Fruit fly (Drosophila melanogaster) whole organism, embryonic: ENCODE results near the gene CG4338.

Experiments
- ATbp ChIP-seq: fragments of 200-800 bp; sonication (Bioruptor generic); optimal IDR thresholded peaks from 2 replicates; lab custom pipeline; 2017; ENCODE audit warnings: missing biosample characterization, mild to moderate bottlenecking, missing genetic modification characterization, missing genetic modification reagents
- Abd-B ChIP-seq: fragments of 200-800 bp; sonication (Bioruptor generic); optimal IDR thresholded peaks from 2 replicates; lab custom pipeline; 2018; ENCODE audit warnings: missing biosample characterization, mild to moderate bottlenecking, missing genetic modification characterization, moderate library complexity
- Aef1 ChIP-seq: fragments of 200-800 bp; sonication (Bioruptor generic); IDR thresholded peaks from 3 replicates; pipeline ENCODE4 v1.3.6; 2022; ENCODE audit warnings: missing biosample characterization, missing genetic modification characterization
- Bdp1 ChIP-seq: fragments of 200-800 bp; sonication (Bioruptor generic); optimal IDR thresholded peaks from 3 replicates; lab custom pipeline; 2016; ENCODE audit warnings: missing biosample characterization, missing genetic modification characterization
- CG12236 ChIP-seq: fragments of 200-800 bp; sonication (Bioruptor generic); optimal IDR thresholded peaks from 2 replicates; lab custom pipeline; 2016; ENCODE audit warnings: missing biosample characterization, missing genetic modification characterization
- CG30403 ChIP-seq: fragments of 200-800 bp; sonication (Bioruptor generic); optimal IDR thresholded peaks from 3 replicates; lab custom pipeline; 2016; ENCODE audit warnings: missing biosample characterization, missing genetic modification characterization
- CG3838 ChIP-seq: fragments of 200-800 bp; sonication (Bioruptor generic); optimal IDR thresholded peaks from 3 replicates; lab custom pipeline; 2016; ENCODE audit warnings: missing biosample characterization, missing genetic modification characterization
- CG4707 ChIP-seq: fragments of 200-800 bp; sonication (Bioruptor generic); optimal IDR thresholded peaks from 2 replicates; lab custom pipeline; 2018; ENCODE audit warnings: missing biosample characterization, mild to moderate bottlenecking, missing genetic modification characterization, moderate library complexity
- CG6791 ChIP-seq: fragments of 200-800 bp; sonication (Bioruptor generic); IDR thresholded peaks from 3 replicates; pipeline ENCODE4 v1.3.6; 2022; ENCODE audit warnings: missing biosample characterization, missing genetic modification characterization; ENCODE audit not compliant: partially characterized antibody
- CG7372 ChIP-seq: fragments of 200-800 bp; sonication (Bioruptor generic); IDR thresholded peaks from 2 replicates; pipeline ENCODE4 v1.3.6; 2022; ENCODE audit warnings: missing biosample characterization, missing genetic modification characterization
- CG8359 ChIP-seq: fragments of 200-800 bp; sonication (Bioruptor generic); optimal IDR thresholded peaks from 2 replicates; lab custom pipeline; 2017; ENCODE audit warnings: missing biosample characterization, mild to moderate bottlenecking, missing genetic modification characterization, borderline replicate concordance
- CG9609 ChIP-seq: fragments of 200-800 bp; sonication (Bioruptor generic); optimal IDR thresholded peaks from 3 replicates; lab custom pipeline; 2016; ENCODE audit warnings: missing biosample characterization, missing genetic modification characterization
- CG9727 ChIP-seq: fragments of 200-800 bp; sonication (Bioruptor generic); optimal IDR thresholded peaks from 3 replicates; lab custom pipeline; 2017; ENCODE audit warnings: missing biosample characterization, mild to moderate bottlenecking, missing genetic modification characterization
- CG9817 ChIP-seq: fragments of 200-800 bp; sonication (Bioruptor generic); optimal IDR thresholded peaks from 2 replicates; lab custom pipeline; 2018; ENCODE audit warnings: missing biosample characterization, mild to moderate bottlenecking, missing genetic modification characterization, moderate library complexity
- Chrac-16 ChIP-seq: fragments of 200-800 bp; sonication (Bioruptor generic); optimal IDR thresholded peaks from 3 replicates; lab custom pipeline; 2016; ENCODE audit warnings: missing biosample characterization, missing genetic modification characterization
- CoRest ChIP-seq: fragments of 200-800 bp; sonication (Bioruptor generic); optimal IDR thresholded peaks from 3 replicates; lab custom pipeline; 2018; ENCODE audit warnings: missing biosample characterization, mild to moderate bottlenecking, missing genetic modification characterization, moderate library complexity
- Elba2 ChIP-seq: fragments of 200-800 bp; sonication (Bioruptor generic); optimal IDR thresholded peaks from 3 replicates; lab custom pipeline; 2016; ENCODE audit warnings: missing biosample characterization, missing genetic modification characterization
- Hr3 ChIP-seq: fragments of 200-800 bp; sonication (Bioruptor generic); optimal IDR thresholded peaks from 3 replicates; lab custom pipeline; 2016; ENCODE audit warnings: missing biosample characterization, missing genetic modification characterization
- Lim3 ChIP-seq: fragments of 200-800 bp; sonication (Bioruptor generic); IDR thresholded peaks from 2 replicates; pipeline ENCODE4 v1.3.6; 2022; ENCODE audit warnings: missing biosample characterization, missing genetic modification characterization
- MESR4 ChIP-seq: fragments of 200-800 bp; sonication (Bioruptor generic); optimal IDR thresholded peaks from 2 replicates; lab custom pipeline; 2018; ENCODE audit warnings: missing biosample characterization, mild to moderate bottlenecking, missing genetic modification characterization, moderate library complexity
- Med ChIP-seq: fragments of 200-800 bp; sonication (Bioruptor generic); peaks from one replicate; lab custom pipeline; 2016; ENCODE audit warnings: missing biosample characterization, missing genetic modification characterization, mild to moderate bottlenecking, inconsistent platforms, moderate library complexity
- NFAT ChIP-seq: fragments of 200-800 bp; sonication (Bioruptor generic); IDR thresholded peaks from 2 replicates; pipeline ENCODE4 v1.3.6; 2022; ENCODE audit warnings: missing biosample characterization, missing genetic modification characterization
- PHDP ChIP-seq: fragments of 200-800 bp; sonication (Bioruptor generic); optimal IDR thresholded peaks from 3 replicates; lab custom pipeline; 2018; ENCODE audit warnings: missing biosample characterization, mild to moderate bottlenecking, missing genetic modification characterization, moderate library complexity
- Pdp1 ChIP-seq, 2 experiments: fragments of 200-800 bp; sonication (Bioruptor generic); optimal IDR thresholded peaks; 3 replicates each; lab custom pipeline; 2016; ENCODE audit warnings: missing biosample characterization in 2 of 2, missing genetic modification characterization in 2 of 2, mild to moderate bottlenecking in 1 of 2, moderate library complexity in 1 of 2
- Sry-β ChIP-seq: fragments of 200-800 bp; sonication (Bioruptor generic); optimal IDR thresholded peaks from 2 replicates; lab custom pipeline; 2018; ENCODE audit warnings: missing biosample characterization, mild to moderate bottlenecking, missing genetic modification characterization, moderate library complexity
- ab ChIP-seq: fragments of 200-800 bp; sonication (Bioruptor generic); optimal IDR thresholded peaks from 2 replicates; lab custom pipeline; 2016; ENCODE audit warnings: missing biosample characterization, missing genetic modification characterization
- amos ChIP-seq: fragments of 200-800 bp; sonication (Bioruptor generic); IDR thresholded peaks from 2 replicates; pipeline ENCODE4 v1.3.6; 2022; ENCODE audit warnings: missing biosample characterization, missing genetic modification characterization; ENCODE audit not compliant: partially characterized antibody
- ap ChIP-seq: fragments of 200-800 bp; sonication (Bioruptor generic); IDR thresholded peaks from 2 replicates; pipeline ENCODE4 v1.3.6; 2022; ENCODE audit warnings: missing biosample characterization, missing genetic modification characterization
- btn ChIP-seq: fragments of 200-800 bp; sonication (Bioruptor generic); optimal IDR thresholded peaks from 2 replicates; lab custom pipeline; 2016; ENCODE audit warnings: missing biosample characterization, missing genetic modification characterization
- cato ChIP-seq: fragments of 200-800 bp; sonication (Bioruptor generic); optimal IDR thresholded peaks from 2 replicates; lab custom pipeline; 2016; ENCODE audit warnings: missing biosample characterization, missing genetic modification characterization, borderline replicate concordance
- cg ChIP-seq: fragments of 200-800 bp; sonication (Bioruptor generic); optimal IDR thresholded peaks from 3 replicates; lab custom pipeline; 2019; ENCODE audit warnings: missing biosample characterization, mild to moderate bottlenecking, missing genetic modification characterization, moderate library complexity
- fd102C ChIP-seq: fragments of 200-800 bp; sonication (Bioruptor generic); optimal IDR thresholded peaks from 2 replicates; lab custom pipeline; 2018; ENCODE audit warnings: missing biosample characterization, mild to moderate bottlenecking, missing genetic modification characterization, moderate library complexity
- fru ChIP-seq: fragments of >200 bp; optimal IDR thresholded peaks from 2 replicates; lab custom pipeline; 2017
- gcm ChIP-seq: fragments of 200-800 bp; sonication (Bioruptor generic); optimal IDR thresholded peaks from 2 replicates; lab custom pipeline; 2019; ENCODE audit warnings: missing biosample characterization, mild to moderate bottlenecking, missing genetic modification characterization, moderate library complexity
- gsb-n ChIP-seq: fragments of 200-800 bp; sonication (Bioruptor generic); optimal IDR thresholded peaks from 3 replicates; lab custom pipeline; 2018; ENCODE audit warnings: missing biosample characterization, mild to moderate bottlenecking, missing genetic modification characterization
- ham ChIP-seq: fragments of 200-800 bp; sonication (Bioruptor generic); IDR thresholded peaks from 2 replicates; pipeline ENCODE4 v1.3.6; 2022; ENCODE audit warnings: missing biosample characterization, missing genetic modification characterization
- hth ChIP-seq: fragments of >200 bp; optimal IDR thresholded peaks from 2 replicates; lab custom pipeline; 2017; ENCODE audit warnings: inconsistent platforms
- jigr1 ChIP-seq: fragments of 200-800 bp; sonication (Bioruptor generic); IDR thresholded peaks from 3 replicates; pipeline ENCODE4 v1.3.6; 2022; ENCODE audit warnings: missing biosample characterization, missing genetic modification characterization
- mam ChIP-seq: fragments of 200-800 bp; sonication (Bioruptor generic); optimal IDR thresholded peaks from 3 replicates; lab custom pipeline; 2016; ENCODE audit warnings: missing biosample characterization, missing genetic modification characterization
- pan ChIP-seq, 4 experiments: fragments of >200 bp in 3 of 4; fragments of 200-800 bp in 1 of 4; sonication (Bioruptor generic) in 1 of 4; optimal IDR thresholded peaks in 3 of 4; IDR thresholded peaks in 1 of 4; 2 replicates each; pipeline versions ENCODE4 v1.3.6 to Lab custom; 2017 to 2022; ENCODE audit warnings: missing biosample characterization in 2 of 4, missing genetic modification characterization in 2 of 4, mixed read lengths in 1 of 4
- pfk ChIP-seq: fragments of 200-800 bp; sonication (Bioruptor generic); optimal IDR thresholded peaks from 2 replicates; lab custom pipeline; 2018; ENCODE audit warnings: missing biosample characterization, mild to moderate bottlenecking, missing genetic modification characterization, moderate library complexity
- ro ChIP-seq: fragments of 200-800 bp; sonication (Bioruptor generic); IDR thresholded peaks from 2 replicates; pipeline ENCODE4 v1.3.6; 2022; ENCODE audit warnings: missing biosample characterization, missing genetic modification characterization
- run ChIP-seq: fragments of 200-800 bp; sonication (Bioruptor generic); optimal IDR thresholded peaks from 3 replicates; lab custom pipeline; 2018; ENCODE audit warnings: missing biosample characterization, mild to moderate bottlenecking, missing genetic modification characterization
- ssp ChIP-seq: fragments of 200-800 bp; sonication (Bioruptor generic); IDR thresholded peaks from 2 replicates; pipeline ENCODE4 v1.3.6; 2022; ENCODE audit warnings: missing biosample characterization, missing genetic modification characterization
- tin ChIP-seq: fragments of 200-800 bp; sonication (Bioruptor generic); optimal IDR thresholded peaks from 3 replicates; lab custom pipeline; 2016; ENCODE audit warnings: missing biosample characterization, missing genetic modification characterization
- tll ChIP-seq, 2 experiments: fragments of 200-800 bp in 1 of 2; fragments of >200 bp in 1 of 2; sonication (Bioruptor generic) in 1 of 2; optimal IDR thresholded peaks; 2 replicates each; lab custom pipeline; 2017 to 2019; ENCODE audit warnings: missing biosample characterization in 2 of 2, missing genetic modification characterization in 2 of 2, mild to moderate bottlenecking in 1 of 2, moderate library complexity in 1 of 2
- ttk ChIP-seq: fragments of 200-800 bp; sonication (Bioruptor generic); IDR thresholded peaks from 2 replicates; pipeline ENCODE4 v2.1.2; 2022; ENCODE audit warnings: missing biosample characterization, missing genetic modification characterization
- wdn ChIP-seq: fragments of 200-800 bp; sonication (Bioruptor generic); IDR thresholded peaks from 2 replicates; pipeline ENCODE4 v1.3.6; 2022; ENCODE audit warnings: missing biosample characterization, missing genetic modification characterization

Gene CG4338

DNA sequence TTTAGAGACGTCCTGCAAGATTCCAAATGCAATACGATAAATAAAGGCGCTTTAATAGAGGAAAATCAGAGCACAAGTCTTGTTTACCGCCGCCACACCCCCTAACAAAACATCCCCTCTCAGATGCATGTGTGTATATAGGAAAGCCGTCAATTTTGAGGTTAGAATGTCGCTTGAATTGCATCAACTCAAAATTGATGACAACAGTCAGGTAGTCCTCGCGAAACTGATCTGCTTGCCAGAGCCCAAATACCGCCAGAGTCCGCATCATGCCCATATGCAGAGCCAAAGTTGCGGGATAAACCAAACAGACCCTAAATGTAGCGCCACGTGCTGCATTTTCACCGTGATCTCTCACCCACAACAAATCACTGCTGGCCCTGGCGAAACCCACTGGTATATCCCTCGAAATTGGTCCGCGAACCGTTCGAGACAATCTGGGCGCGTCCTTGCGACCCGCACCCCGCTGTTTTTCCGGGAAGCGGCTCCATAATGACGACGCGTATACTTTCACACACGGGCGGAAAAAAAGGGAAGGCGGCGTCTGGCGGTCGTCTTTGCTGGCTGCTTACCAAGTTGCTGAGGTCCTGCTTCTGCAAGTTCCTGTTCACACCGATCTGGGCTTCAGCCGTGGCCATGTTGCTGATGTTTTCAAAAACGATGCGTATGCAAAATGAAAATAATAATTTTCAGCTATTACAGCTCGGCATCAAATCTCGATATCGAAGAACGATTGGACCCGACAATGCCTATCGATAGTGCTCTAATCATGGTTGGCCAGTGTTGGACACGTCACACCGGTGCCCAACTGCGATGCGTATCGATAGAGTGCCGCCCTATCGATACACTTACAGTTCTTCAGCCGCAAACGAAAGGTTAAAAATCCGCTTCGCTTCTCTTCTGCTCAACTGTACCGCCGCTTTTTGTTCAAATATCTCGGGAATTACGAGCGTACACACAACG, 12.3 kb upstream of the CG4338 start, which contains the start of the genes eIF2gamma and Set (continued):
- TF ChIP-seq NFAT (GFP tag; lab: Robert Waterston, UW) (peak; percentile 66), cato (GFP tag; lab: Kevin White, UChicago) (no peak), Chrac-16 (GFP tag; lab: Kevin White, UChicago) (no peak), CG8359 (GFP tag; lab: Kevin White, UChicago) (no peak), Pdp1 (GFP tag; optimal IDR thresholded peaks at IDR 0.05; lab: Kevin White, UChicago) (peak in 1 of 2 experiments; percentile 12), gsb-n (no peak), btn (GFP tag; lab: Kevin White, UChicago) (no peak), tin (peak; percentile 44), ttk (GFP tag; lab: Robert Waterston, UW) (no peak; the same call in 1 of the 2 replicates), CG9817 (tag; lab: Kevin White, UChicago) (peak; percentile 22), CG6791 (GFP tag; lab: Robert Waterston, UW) (peak; percentile 99), gcm (GFP tag; lab: Kevin White, UChicago) (no peak), PHDP (no peak), Elba2 (GFP tag; lab: Kevin White, UChicago) (no peak), run (tag; lab: Kevin White, UChicago) (no peak), Med (GFP tag; lab: Kevin White, UChicago) (peak; percentile 90), CoRest (tag; lab: Kevin White, UChicago) (no peak), ATbp (GFP tag; lab: Kevin White, UChicago) (no peak), ap (GFP tag; lab: Robert Waterston, UW) (no peak), pfk (GFP tag; lab: Kevin White, UChicago) (no peak), CG9727 (GFP tag; lab: Kevin White, UChicago) (no peak), mam (GFP tag; lab: Kevin White, UChicago) (peak; percentile 58), Bdp1 (GFP tag; lab: Kevin White, UChicago) (no peak), CG30403 (peak; percentile 22), pan (optimal IDR thresholded peaks at IDR 0.05; lab: Kevin White, UChicago) (no peak), pan (GFP tag; optimal IDR thresholded peaks at IDR 0.05 in 1 of 2, IDR thresholded peaks at IDR 0.05 in 1 of 2) (peak in 1 of 2 experiments; percentile 20), ssp (peak; percentile 52), Sry-β (GFP tag; lab: Kevin White, UChicago) (no peak), amos (GFP tag; lab: Robert Waterston, UW) (peak; percentile 99), Abd-B (GFP tag; lab: Kevin White, UChicago) (no peak), ro (GFP tag; lab: Robert Waterston, UW) (no peak), CG4707 (GFP tag; lab: Kevin White, UChicago) (no peak), CG9609 (GFP tag; lab: Kevin White, UChicago) (peak; percentile 51), tll (GFP tag; optimal IDR thresholded peaks at IDR 0.05; lab: Kevin White, UChicago) (no peak), ab (GFP tag; lab: Kevin White, UChicago) (no peak), MESR4 (GFP tag; lab: Kevin White, UChicago) (peak; percentile 53), CG12236 (GFP tag; lab: Kevin White, UChicago) (no peak), CG3838 (GFP tag; lab: Kevin White, UChicago) (no peak), CG7372 (no peak), hth (no peak), Hr3 (GFP tag; lab: Kevin White, UChicago) (no peak), fru (lab: Kevin White, UChicago) (no peak), cg (no peak), Aef1 (GFP tag; lab: Robert Waterston, UW) (no peak), Lim3 (GFP tag; lab: Robert Waterston, UW) (no peak), ham (GFP tag; lab: Robert Waterston, UW) (no peak), jigr1 (no peak), fd102C (no peak), wdn (GFP tag; lab: Robert Waterston, UW) (0 out of 2 replicates have a peak, but pooled peaks have one; percentile 13)
